Worm (Caenorhabditis elegans) whole organism, mixed stage, embryonic: Measurements from ENCODE around the gene dcs-1.

Experiments used
- M03D4.4 ChIP-seq: sonication (generic microtip); optimal IDR thresholded peaks from 2 replicates; lab custom pipeline; 2017; ENCODE audit warnings: mild to moderate bottlenecking, missing genetic modification characterization, missing compliant biosample characterization
- bed-3 ChIP-seq: fragments of 200-800 bp; sonication (Bioruptor generic); optimal IDR thresholded peaks from 3 replicates; lab custom pipeline; 2018; ENCODE audit warnings: mild to moderate bottlenecking, missing genetic modification characterization, moderate library complexity, missing compliant biosample characterization
- blmp-1 ChIP-seq: fragments of 150-350 bp; optimal IDR thresholded peaks from 2 replicates; lab custom pipeline; 2014; ENCODE audit warnings: missing biosample characterization, missing genetic modification characterization
- ceh-39 ChIP-seq: fragments of 150-350 bp; optimal IDR thresholded peaks from 2 replicates; lab custom pipeline; 2014; ENCODE audit warnings: missing biosample characterization, missing genetic modification characterization
- ceh-43 ChIP-seq: fragments of 200-800 bp; sonication (Bioruptor generic); optimal IDR thresholded peaks from 2 replicates; lab custom pipeline; 2018; ENCODE audit warnings: mild to moderate bottlenecking, missing genetic modification characterization, moderate library complexity, missing compliant biosample characterization
- elt-1 ChIP-seq: sonication (generic microtip); optimal IDR thresholded peaks from 2 replicates; lab custom pipeline; 2017; ENCODE audit warnings: missing genetic modification characterization, mild to moderate bottlenecking, missing compliant biosample characterization, antibody characterized with exemption, moderate library complexity, borderline replicate concordance; ENCODE audit not compliant: insufficient read depth
- elt-3 ChIP-seq: fragments of 150-350 bp; optimal IDR thresholded peaks from 2 replicates; lab custom pipeline; 2014; ENCODE audit warnings: missing biosample characterization, missing genetic modification characterization
- flh-1 ChIP-seq: fragments of 200-800 bp; sonication (Bioruptor generic); optimal IDR thresholded peaks from 2 replicates; lab custom pipeline; 2018; ENCODE audit warnings: mild to moderate bottlenecking, missing genetic modification characterization, moderate library complexity, missing compliant biosample characterization
- hlh-1 ChIP-seq: fragments of 150-350 bp; optimal IDR thresholded peaks from 2 replicates; lab custom pipeline; 2014; ENCODE audit warnings: missing biosample characterization, missing genetic modification reagents, missing genetic modification characterization
- lin-32 ChIP-seq: fragments of 200-800 bp; sonication (Bioruptor generic); optimal IDR thresholded peaks from 2 replicates; lab custom pipeline; 2018; ENCODE audit warnings: mild to moderate bottlenecking, missing genetic modification characterization, missing compliant biosample characterization
- mab-5 ChIP-seq: fragments of 150-350 bp; optimal IDR thresholded peaks from 2 replicates; lab custom pipeline; 2014; ENCODE audit warnings: missing biosample characterization, missing genetic modification characterization
- mep-1 ChIP-seq: fragments of 150-350 bp; optimal IDR thresholded peaks from 2 replicates; lab custom pipeline; 2017; ENCODE audit warnings: missing biosample characterization, missing genetic modification reagents, missing genetic modification characterization, inconsistent platforms
- nhr-12 ChIP-seq: fragments of 150-350 bp; optimal IDR thresholded peaks from 2 replicates; lab custom pipeline; 2014; ENCODE audit warnings: missing biosample characterization, missing genetic modification characterization
- pha-4 ChIP-seq: fragments of 150-350 bp; optimal IDR thresholded peaks from 2 replicates; lab custom pipeline; 2018; ENCODE audit warnings: missing biosample characterization, missing genetic modification reagents, missing genetic modification characterization
- snpc-4 ChIP-seq: fragments of 150-350 bp; optimal IDR thresholded peaks from 2 replicates; lab custom pipeline; 2014; ENCODE audit warnings: missing biosample characterization, missing genetic modification characterization
- sptf-1 ChIP-seq: sonication (generic microtip); optimal IDR thresholded peaks from 2 replicates; lab custom pipeline; 2017; ENCODE audit warnings: mild to moderate bottlenecking, missing genetic modification characterization, moderate library complexity, missing compliant biosample characterization
- unc-39 ChIP-seq: fragments of 150-350 bp; optimal IDR thresholded peaks from 2 replicates; lab custom pipeline; 2014; ENCODE audit warnings: missing biosample characterization, missing genetic modification characterization
- zip-8 ChIP-seq: fragments of 150-350 bp; optimal IDR thresholded peaks from 2 replicates; lab custom pipeline; 2014; ENCODE audit warnings: missing biosample characterization, missing genetic modification characterization

The dcs-1 gene

ce11 chrV:20047310-20047709 is 43.2 kb downstream of the dcs-1 start, which contains the start of gene spe-19:
Gene spe-19, minus strand, starts transcription at chrV:20047410.
- TF ChIP-seq sptf-1 (tag; lab: Kevin White, UChicago), result no peak
- TF ChIP-seq mab-5 (tag; lab: Kevin White, UChicago), result no peak
- TF ChIP-seq mep-1 (tag; lab: Kevin White, UChicago), result no peak
- no peak for TF ChIP-seq nhr-12 (tag; lab: Kevin White, UChicago)
- no peak for TF ChIP-seq pha-4 (tag; lab: Kevin White, UChicago)
- TF ChIP-seq snpc-4 (tag; lab: Kevin White, UChicago), result no peak
- no peak for TF ChIP-seq flh-1 (GFP tag; lab: Kevin White, UChicago)
- no peak for TF ChIP-seq elt-3 (tag; lab: Kevin White, UChicago)
- no peak for TF ChIP-seq ceh-39 (tag; lab: Kevin White, UChicago)
- TF ChIP-seq M03D4.4 (tag; lab: Kevin White, UChicago), result no peak
- no peak for TF ChIP-seq unc-39 (tag; lab: Kevin White, UChicago)
- TF ChIP-seq bed-3 (GFP tag; lab: Kevin White, UChicago), result no peak
- no peak for TF ChIP-seq blmp-1 (tag; lab: Kevin White, UChicago)
- no peak for TF ChIP-seq lin-32 (GFP tag; lab: Kevin White, UChicago)
- no peak for TF ChIP-seq ceh-43 (GFP tag; lab: Kevin White, UChicago)
- TF ChIP-seq zip-8 (tag; lab: Kevin White, UChicago), result no peak
- no peak for TF ChIP-seq elt-1 (tag; lab: Kevin White, UChicago)
- TF ChIP-seq hlh-1, result no peak
- TF ChIP-seq, all 35 proteins: peak for 0
